Fruit fly (Drosophila melanogaster) whole organism, prepupa: ENCODE results near the gene Gr64f.

Experiments
- CG4318 ChIP-seq: fragments of 200-800 bp; sonication (Bioruptor generic); optimal IDR thresholded peaks from 3 replicates; lab custom pipeline; 2017; ENCODE audit warnings: missing biosample characterization, mild to moderate bottlenecking, missing genetic modification characterization
- Ets96B ChIP-seq: fragments of 200-800 bp; optimal IDR thresholded peaks from 2 replicates; lab custom pipeline; 2019; ENCODE audit warnings: missing biosample characterization, mild to moderate bottlenecking, missing genetic modification characterization, moderate library complexity
- Hr38 ChIP-seq: sonication (Bioruptor generic); optimal IDR thresholded peaks from 2 replicates; lab custom pipeline; 2016; ENCODE audit warnings: missing biosample characterization, missing genetic modification characterization
- vri ChIP-seq: fragments of 200-800 bp; sonication (Bioruptor generic); optimal IDR thresholded peaks from 3 replicates; lab custom pipeline; 2016; ENCODE audit warnings: missing biosample characterization, mild to moderate bottlenecking, missing genetic modification characterization

- TF ChIP-seq CG4318, result peak; percentile 78
- peak; percentile 94 for TF ChIP-seq Ets96B (tag; lab: Kevin White, UChicago)
- TF ChIP-seq Hr38 (GFP tag; lab: Kevin White, UChicago), result no peak
- TF ChIP-seq vri, result no peak
Observed at dm6 chr3L:4070996-4071379, 35.4 kb downstream of the Gr64f start.
